Worm (Caenorhabditis elegans) whole organism, L3 larva: ENCODE measurements around the gene C39D10.5.
A peak's percentile ranks its signal among the peaks of the same experiment; 100 is the strongest.

Source experiments
- R02D3.7 ChIP-seq: fragments of 150-350 bp; optimal IDR thresholded peaks from 2 replicates; lab custom pipeline; 2014; ENCODE audit warnings: missing biosample characterization, missing genetic modification characterization
- aly-2 ChIP-seq: fragments of 150-350 bp; optimal IDR thresholded peaks from 2 replicates; lab custom pipeline; 2014; ENCODE audit warnings: missing biosample characterization, missing genetic modification characterization
- ama-1 ChIP-seq: fragments of 150-350 bp; optimal IDR thresholded peaks from 2 replicates; lab custom pipeline; 2018
- ceh-28 ChIP-seq: fragments of 150-350 bp; optimal IDR thresholded peaks from 2 replicates; lab custom pipeline; 2014; ENCODE audit warnings: missing biosample characterization, missing genetic modification reagents, missing genetic modification characterization
- ceh-9 ChIP-seq: sonication (generic microtip); optimal IDR thresholded peaks from 2 replicates; lab custom pipeline; 2018; ENCODE audit warnings: missing biosample characterization, missing genetic modification characterization
- egl-5 ChIP-seq: fragments of 150-350 bp; optimal IDR thresholded peaks from 2 replicates; lab custom pipeline; 2017; ENCODE audit warnings: missing biosample characterization, missing genetic modification reagents, missing genetic modification characterization, inconsistent platforms
- elt-1 ChIP-seq: fragments of 150-350 bp; optimal IDR thresholded peaks from 2 replicates; lab custom pipeline; 2014; ENCODE audit warnings: missing biosample characterization, missing genetic modification characterization
- elt-2 ChIP-seq: sonication (generic microtip); optimal IDR thresholded peaks from 2 replicates; lab custom pipeline; 2016; ENCODE audit warnings: missing genetic modification reagents, mild to moderate bottlenecking, missing genetic modification characterization, missing compliant biosample characterization
- elt-3 ChIP-seq, 3 experiments: fragments of 150-350 bp in 1 of 3; sonication (generic microtip) in 2 of 3; optimal IDR thresholded peaks; 2 replicates in 2 of 3; 4 replicates in 1 of 3; lab custom pipeline; 2014 to 2017; ENCODE audit warnings: missing biosample characterization in 3 of 3, missing genetic modification characterization in 3 of 3
- eor-1 ChIP-seq, 2 experiments: fragments of 150-350 bp; optimal IDR thresholded peaks; 2 replicates each; lab custom pipeline; 2014 to 2018; ENCODE audit warnings: missing biosample characterization in 2 of 2, missing genetic modification characterization in 2 of 2
- fkh-10 ChIP-seq: sonication (generic microtip); optimal IDR thresholded peaks from 2 replicates; lab custom pipeline; 2017; ENCODE audit warnings: missing biosample characterization, missing genetic modification reagents, missing genetic modification characterization
- fos-1 ChIP-seq: fragments of 150-350 bp; optimal IDR thresholded peaks from 2 replicates; lab custom pipeline; 2014; ENCODE audit warnings: missing biosample characterization, missing genetic modification characterization
- hmg-11 ChIP-seq: sonication (generic microtip); optimal IDR thresholded peaks from 2 replicates; lab custom pipeline; 2016; ENCODE audit warnings: missing genetic modification characterization, missing compliant biosample characterization
- jun-1 ChIP-seq: fragments of 150-350 bp; optimal IDR thresholded peaks from 2 replicates; lab custom pipeline; 2014; ENCODE audit warnings: missing biosample characterization, missing genetic modification reagents, missing genetic modification characterization
- lin-15B ChIP-seq: fragments of 150-350 bp; optimal IDR thresholded peaks from 2 replicates; lab custom pipeline; 2014; ENCODE audit warnings: missing biosample characterization, missing genetic modification characterization
- lin-39 ChIP-seq: fragments of 150-350 bp; optimal IDR thresholded peaks from 2 replicates; lab custom pipeline; 2018; ENCODE audit warnings: missing biosample characterization, missing genetic modification reagents, missing genetic modification characterization
- lsy-12 ChIP-seq: sonication (generic microtip); optimal IDR thresholded peaks from 2 replicates; lab custom pipeline; 2016; ENCODE audit warnings: mild to moderate bottlenecking, missing genetic modification characterization, missing compliant biosample characterization
- mml-1 ChIP-seq: fragments of 150-350 bp; sonication (generic microtip); optimal IDR thresholded peaks from 3 replicates; lab custom pipeline; 2014; ENCODE audit warnings: missing biosample characterization, missing genetic modification characterization
- nfya-1 ChIP-seq: sonication (generic microtip); optimal IDR thresholded peaks from 2 replicates; lab custom pipeline; 2017; ENCODE audit warnings: missing genetic modification characterization, mild to moderate bottlenecking, missing compliant biosample characterization, antibody characterized with exemption, moderate library complexity; ENCODE audit not compliant: insufficient read depth
- nhr-11 ChIP-seq: fragments of 150-350 bp; optimal IDR thresholded peaks from 2 replicates; lab custom pipeline; 2014; ENCODE audit warnings: missing biosample characterization, missing genetic modification characterization
- nhr-12 ChIP-seq: fragments of 150-350 bp; optimal IDR thresholded peaks from 2 replicates; lab custom pipeline; 2014; ENCODE audit warnings: missing biosample characterization, missing genetic modification characterization
- nhr-25 ChIP-seq: sonication (generic microtip); optimal IDR thresholded peaks from 2 replicates; lab custom pipeline; 2017; ENCODE audit warnings: missing biosample characterization, missing genetic modification characterization
- nhr-28 ChIP-seq: fragments of 150-350 bp; optimal IDR thresholded peaks from 2 replicates; lab custom pipeline; 2014; ENCODE audit warnings: missing biosample characterization, missing genetic modification characterization
- nhr-43 ChIP-seq: sonication (generic microtip); optimal IDR thresholded peaks from 2 replicates; lab custom pipeline; 2016; ENCODE audit warnings: mild to moderate bottlenecking, missing genetic modification characterization, missing compliant biosample characterization; ENCODE audit not compliant: poor library complexity, severe bottlenecking
- nhr-67 ChIP-seq: fragments of 150-350 bp; optimal IDR thresholded peaks from 2 replicates; lab custom pipeline; 2014; ENCODE audit warnings: missing biosample characterization, missing genetic modification characterization
- nhr-76 ChIP-seq: fragments of 150-350 bp; sonication (generic microtip); optimal IDR thresholded peaks from 5 replicates; lab custom pipeline; 2014; ENCODE audit warnings: missing biosample characterization, missing genetic modification characterization
- nhr-77 ChIP-seq: fragments of 150-350 bp; optimal IDR thresholded peaks from 2 replicates; lab custom pipeline; 2014; ENCODE audit warnings: missing biosample characterization, missing genetic modification characterization
- pha-4 ChIP-seq: fragments of 150-350 bp; optimal IDR thresholded peaks from 2 replicates; lab custom pipeline; 2014; ENCODE audit warnings: missing biosample characterization, missing genetic modification reagents, missing genetic modification characterization
- sea-2 ChIP-seq: fragments of 150-350 bp; sonication (generic microtip); optimal IDR thresholded peaks from 4 replicates; lab custom pipeline; 2014; ENCODE audit warnings: missing biosample characterization, missing genetic modification reagents, missing genetic modification characterization
- skn-1 ChIP-seq: fragments of 150-350 bp; optimal IDR thresholded peaks from 2 replicates; lab custom pipeline; 2014; ENCODE audit warnings: missing biosample characterization, missing genetic modification characterization
- tbx-2 ChIP-seq: sonication (generic microtip); optimal IDR thresholded peaks from 2 replicates; lab custom pipeline; 2016; ENCODE audit warnings: mild to moderate bottlenecking, missing genetic modification characterization, missing compliant biosample characterization
- unc-39 ChIP-seq: sonication (generic microtip); optimal IDR thresholded peaks from 4 replicates; lab custom pipeline; 2017; ENCODE audit warnings: missing biosample characterization, missing genetic modification characterization
- unc-62 ChIP-seq: fragments of 150-350 bp; sonication (generic microtip); optimal IDR thresholded peaks from 4 replicates; lab custom pipeline; 2014; ENCODE audit warnings: missing biosample characterization, missing genetic modification reagents, missing genetic modification characterization
- zag-1 ChIP-seq: fragments of 150-350 bp; optimal IDR thresholded peaks from 2 replicates; lab custom pipeline; 2014; ENCODE audit warnings: missing biosample characterization, missing genetic modification characterization
- ztf-11 ChIP-seq: fragments of 150-350 bp; optimal IDR thresholded peaks from 2 replicates; lab custom pipeline; 2014; ENCODE audit warnings: missing biosample characterization, missing genetic modification characterization
- ztf-4 ChIP-seq: fragments of 150-350 bp; optimal IDR thresholded peaks from 2 replicates; lab custom pipeline; 2014; ENCODE audit warnings: missing biosample characterization, missing genetic modification characterization

C39D10.5 gene

ce11 chrX:7883994-7884393 is 8.2 kb downstream of the C39D10.5 start, which contains the start of gene pcyt-2.2:
Gene pcyt-2.2, plus strand, starts transcription at chrX:7884294.
- TF ChIP-seq tbx-2 (tag; lab: Kevin White, UChicago), result no peak

ce11 chrX:7881307-7881706 is 10.9 kb downstream of the C39D10.5 start:
- TF ChIP-seq zag-1 (tag; lab: Kevin White, UChicago) (no peak), nhr-28 (tag; lab: Kevin White, UChicago) (no peak), tbx-2 (tag; lab: Kevin White, UChicago) (no peak), nhr-11 (tag; lab: Kevin White, UChicago) (no peak), elt-2 (no peak), mml-1 (no peak), nhr-12 (tag; lab: Kevin White, UChicago) (no peak), elt-3 (tag; optimal IDR thresholded peaks at IDR 0.05; lab: Kevin White, UChicago) (no peak), jun-1 (tag; lab: Kevin White, UChicago) (no peak), nhr-67 (tag; lab: Kevin White, UChicago) (no peak), aly-2 (tag; lab: Kevin White, UChicago) (no peak), R02D3.7 (tag; lab: Kevin White, UChicago) (no peak), nhr-77 (tag; lab: Kevin White, UChicago) (no peak), nhr-25 (tag; lab: Kevin White, UChicago) (no peak), hmg-11 (tag; lab: Kevin White, UChicago) (no peak), ama-1 (lab: Kevin White, UChicago) (no peak), lin-15B (no peak), fos-1 (tag; lab: Kevin White, UChicago) (no peak), lsy-12 (tag; lab: Kevin White, UChicago) (no peak), sea-2 (GFP tag; lab: Kevin White, UChicago) (no peak)

- TF ChIP-seq elt-1 (peak; percentile 48), elt-3 (tag; optimal IDR thresholded peaks at IDR 0.05; lab: Kevin White, UChicago) (peak in 1 of 3 experiments; percentile 6), ceh-28 (peak; percentile 53), nhr-25 (tag; lab: Kevin White, UChicago) (no peak)
Observed at ce11 chrX:7880848-7881247, 11.3 kb downstream of the C39D10.5 start, which contains the start of gene C39D10.8. Gene C39D10.8, minus strand, starts transcription at chrX:7880948.

ce11 chrX:7875854-7876253 is 16.3 kb downstream of the C39D10.5 start, which contains the start of gene cca-1:
Gene cca-1, minus strand, starts transcription at chrX:7875954.
- TF ChIP-seq nhr-25 (tag; lab: Kevin White, UChicago) (no peak), pha-4 (tag; lab: Kevin White, UChicago) (no peak), ztf-11 (tag; lab: Kevin White, UChicago) (no peak), elt-3 (tag; optimal IDR thresholded peaks at IDR 0.05; lab: Kevin White, UChicago) (no peak), nfya-1 (tag; lab: Kevin White, UChicago) (no peak), ceh-9 (tag; lab: Kevin White, UChicago) (no peak)

ce11 chrX:7873350-7873749 is 18.8 kb downstream of the C39D10.5 start:
- TF ChIP-seq nhr-12 (tag; lab: Kevin White, UChicago) (no peak), lin-39 (peak; percentile 22)

- TF ChIP-seq jun-1 (tag; lab: Kevin White, UChicago) (no peak), ztf-11 (tag; lab: Kevin White, UChicago) (no peak), ama-1 (lab: Kevin White, UChicago) (no peak), unc-62 (GFP tag; lab: Kevin White, UChicago) (no peak), unc-39 (tag; lab: Kevin White, UChicago) (no peak), fkh-10 (no peak), nhr-67 (tag; lab: Kevin White, UChicago) (no peak), pha-4 (tag; lab: Kevin White, UChicago) (no peak), R02D3.7 (tag; lab: Kevin White, UChicago) (no peak), aly-2 (tag; lab: Kevin White, UChicago) (no peak), ztf-4 (tag; lab: Kevin White, UChicago) (no peak), tbx-2 (tag; lab: Kevin White, UChicago) (no peak), egl-5 (tag; lab: Kevin White, UChicago) (no peak), skn-1 (tag; lab: Kevin White, UChicago) (no peak), zag-1 (tag; lab: Kevin White, UChicago) (no peak), nfya-1 (tag; lab: Kevin White, UChicago) (no peak), hmg-11 (tag; lab: Kevin White, UChicago) (no peak), eor-1 (tag; optimal IDR thresholded peaks at IDR 0.05; lab: Kevin White, UChicago) (no peak), nhr-76 (tag; lab: Kevin White, UChicago) (no peak), nhr-43 (tag; lab: Kevin White, UChicago) (no peak)
- TF ChIP-seq, all 47 proteins: peak for 0
Observed at ce11 chrX:7867307-7867706, 24.9 kb downstream of the C39D10.5 start.
